Fruit fly (Drosophila melanogaster): Measurements from ENCODE around the gene CG14442.

dm6 chrX:6662876-6663551 is 31.8 kb downstream of the CG14442 start:
- TF ChIP-seq Rel (GFP tag; optimal IDR thresholded peaks at IDR 0.05) (no peak), Rel (tag; optimal IDR thresholded peaks at IDR 0.05) (no peak), psq (GFP tag; optimal IDR thresholded peaks at IDR 0.05) (no peak), CrebA (GFP tag; optimal IDR thresholded peaks at IDR 0.05; ENCODE audit: borderline replicate concordance) (no peak), h (GFP tag; optimal IDR thresholded peaks at IDR 0.05) (no peak)
